Worm (Caenorhabditis elegans): Measurements from ENCODE around the gene lys-1.

DNA sequence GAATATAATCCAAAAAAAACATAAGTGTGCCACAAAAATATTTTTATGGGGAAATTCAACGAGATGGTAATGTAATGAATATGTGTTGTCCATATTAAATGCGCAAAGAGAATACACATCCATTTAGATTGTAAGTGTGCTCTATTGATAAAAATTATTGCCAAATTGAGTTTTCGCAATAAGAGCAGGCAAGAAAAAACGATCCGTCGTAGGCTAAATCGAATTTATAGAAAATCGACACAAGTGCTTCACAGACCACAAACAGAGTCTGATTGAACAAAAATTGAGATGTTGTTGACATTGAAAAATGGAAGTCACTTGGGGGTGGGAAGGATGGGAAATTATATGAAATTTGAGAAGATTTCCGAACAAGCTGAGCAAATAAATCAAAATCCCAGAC lies 12.7 kb upstream of the lys-1 start:
- TF ChIP-seq pes-1 (GFP tag; IDR thresholded peaks at IDR 0.05) (no peak), ama-1 (optimal IDR thresholded peaks at IDR 0.05) (no peak), scrt-1 (GFP tag; IDR thresholded peaks at IDR 0.05) (no peak)

Measured in whole organism, early embryonic.